Worm (Caenorhabditis elegans) whole organism, late embryonic: ENCODE results near the gene alh-3.

ENCODE experiments used
- ama-1 ChIP-seq: fragments of 150-350 bp; optimal IDR thresholded peaks from 2 replicates; lab custom pipeline; 2014
- ceh-24 ChIP-seq: sonication (generic microtip); optimal IDR thresholded peaks from 2 replicates; lab custom pipeline; 2016; ENCODE audit warnings: mild to moderate bottlenecking, missing genetic modification characterization, missing compliant biosample characterization
- ceh-45 ChIP-seq: fragments of 200-800 bp; sonication (Bioruptor generic); IDR thresholded peaks from 2 replicates; pipeline ENCODE4 v1.3.6; 2022; ENCODE audit warnings: missing genetic modification reagents, missing genetic modification characterization, missing compliant biosample characterization
- dmd-4 ChIP-seq: sonication (generic microtip); optimal IDR thresholded peaks from 2 replicates; lab custom pipeline; 2016; ENCODE audit warnings: borderline replicate concordance, missing genetic modification characterization, missing compliant biosample characterization
- dve-1 ChIP-seq: sonication (generic microtip); optimal IDR thresholded peaks from 2 replicates; lab custom pipeline; 2017; ENCODE audit warnings: antibody characterized with exemption, mild to moderate bottlenecking, missing genetic modification characterization, missing compliant biosample characterization
- fkh-10 ChIP-seq: fragments of 150-350 bp; optimal IDR thresholded peaks from 2 replicates; lab custom pipeline; 2014; ENCODE audit warnings: missing biosample characterization, missing genetic modification reagents, missing genetic modification characterization
- lin-11 ChIP-seq: fragments of 200-800 bp; sonication (Bioruptor generic); optimal IDR thresholded peaks from 2 replicates; lab custom pipeline; 2018; ENCODE audit warnings: mild to moderate bottlenecking, missing genetic modification characterization, missing compliant biosample characterization
- madf-2 ChIP-seq: sonication (generic microtip); optimal IDR thresholded peaks from 2 replicates; lab custom pipeline; 2017; ENCODE audit warnings: missing genetic modification characterization, missing compliant biosample characterization
- pag-3 ChIP-seq: sonication (generic microtip); optimal IDR thresholded peaks from 2 replicates; lab custom pipeline; 2016; ENCODE audit warnings: missing compliant biosample characterization, missing genetic modification characterization, borderline replicate concordance
- pqm-1 ChIP-seq: sonication (generic microtip); optimal IDR thresholded peaks from 2 replicates; lab custom pipeline; 2016; ENCODE audit warnings: missing genetic modification characterization, missing compliant biosample characterization
- syd-9 ChIP-seq: sonication (generic microtip); optimal IDR thresholded peaks from 2 replicates; lab custom pipeline; 2016; ENCODE audit warnings: mild to moderate bottlenecking, missing genetic modification characterization, moderate library complexity, missing compliant biosample characterization
- zip-5 ChIP-seq: sonication (generic microtip); optimal IDR thresholded peaks from 2 replicates; lab custom pipeline; 2016; ENCODE audit warnings: missing genetic modification characterization, missing compliant biosample characterization

DNA sequence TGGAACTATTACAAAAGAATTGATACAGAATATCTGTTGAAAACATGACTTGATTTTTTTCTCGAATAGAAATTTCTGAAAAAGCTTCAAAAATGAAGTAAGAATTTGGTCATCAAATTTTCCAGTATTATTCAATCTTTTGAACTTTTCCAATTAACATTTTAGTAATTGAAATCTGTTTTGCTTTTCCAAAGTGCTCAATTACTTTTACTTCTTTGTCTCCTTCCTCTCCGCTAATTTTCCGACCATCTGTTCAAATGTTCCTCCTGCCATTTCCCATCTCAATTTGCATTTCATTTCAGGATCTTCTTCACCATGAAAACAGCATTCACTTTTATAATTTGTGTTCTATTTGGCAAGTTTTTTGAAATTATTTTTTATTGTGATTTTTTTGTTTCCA is 26.5 kb downstream of the alh-3 start, which contains the start of gene F36H1.11:
- TF ChIP-seq madf-2 (tag; lab: Kevin White, UChicago) (no peak), pag-3 (tag; lab: Kevin White, UChicago) (no peak), zip-5 (tag; lab: Kevin White, UChicago) (no peak), dmd-4 (tag; lab: Kevin White, UChicago) (no peak), ama-1 (lab: Kevin White, UChicago) (no peak), lin-11 (tag; lab: Kevin White, UChicago) (no peak), ceh-45 (GFP tag; lab: Robert Waterston, UW) (no peak), dve-1 (no peak), fkh-10 (no peak), pqm-1 (tag; lab: Kevin White, UChicago) (no peak), syd-9 (no peak), ceh-24 (tag; lab: Kevin White, UChicago) (no peak)
